Fruit fly (Drosophila melanogaster): ENCODE data around the gene mah.

The mah gene

DNA sequence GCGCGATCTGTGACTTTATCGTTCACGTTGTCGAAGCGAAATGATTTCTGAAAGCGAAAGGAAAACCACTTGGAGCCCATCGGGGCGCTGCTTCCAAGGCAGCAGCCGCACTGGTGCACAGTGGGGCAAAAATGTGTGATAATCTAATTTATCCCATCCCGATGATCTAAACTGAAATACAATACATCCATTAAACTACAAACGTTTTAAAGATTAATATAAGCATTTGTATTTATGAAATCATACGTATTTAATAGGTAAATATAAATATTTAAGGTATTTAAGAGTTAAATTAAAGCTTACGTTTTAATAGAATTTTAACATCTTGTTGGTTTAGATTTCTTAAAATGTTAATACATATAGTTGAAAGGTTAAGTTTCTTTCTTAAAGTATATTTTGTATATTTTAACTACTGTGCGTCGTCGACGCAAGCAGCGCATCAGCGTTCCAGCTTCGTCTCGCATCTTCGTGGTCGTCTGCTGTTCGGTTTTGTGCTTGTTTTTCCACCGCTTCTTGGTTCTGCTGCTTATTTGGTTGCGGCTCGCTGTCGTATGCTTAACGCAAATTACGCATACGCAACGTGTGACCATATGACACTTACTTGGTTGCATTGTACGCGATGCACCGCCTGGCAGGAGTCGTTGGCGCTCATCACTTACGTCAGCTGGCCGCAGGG, 41.3 kb upstream of the mah start, which contains the start of gene CG13643 (continued):
- TF ChIP-seq CG10979 (tag; optimal IDR thresholded peaks at IDR 0.05): peak; percentile 43
- TF ChIP-seq Side (GFP tag; optimal IDR thresholded peaks at IDR 0.05): no peak
- TF ChIP-seq chm (GFP tag; IDR thresholded peaks at IDR 0.05): no peak
- TF ChIP-seq CG15011 (GFP tag; optimal IDR thresholded peaks at IDR 0.05): no peak
- TF ChIP-seq Ets97D (GFP tag; optimal IDR thresholded peaks at IDR 0.05): no peak
- TF ChIP-seq Poxn (GFP tag; IDR thresholded peaks at IDR 0.05): no peak
- TF ChIP-seq hkb (optimal IDR thresholded peaks at IDR 0.05): no peak
- TF ChIP-seq hkb (GFP tag; IDR thresholded peaks at IDR 0.05): 0 out of 2 replicates have a peak, but pooled peaks have one; percentile 34
- no peak for TF ChIP-seq CG14441 (GFP tag; IDR thresholded peaks at IDR 0.05)
- no peak for TF ChIP-seq CG18599 (GFP tag; optimal IDR thresholded peaks at IDR 0.05)
- TF ChIP-seq insv (GFP tag; optimal IDR thresholded peaks at IDR 0.05): no peak
- no peak for TF ChIP-seq fru (optimal IDR thresholded peaks at IDR 0.05)
- no peak for TF ChIP-seq CG3407 (GFP tag; optimal IDR thresholded peaks at IDR 0.05)
- peak; percentile 55; the same call in 1 of the 2 replicates for TF ChIP-seq CG31441 (GFP tag; IDR thresholded peaks at IDR 0.05)
- TF ChIP-seq CG4360 (GFP tag; IDR thresholded peaks at IDR 0.05): no peak
- no peak for TF ChIP-seq Atf6 (GFP tag; IDR thresholded peaks at IDR 0.05)
- TF ChIP-seq slou (GFP tag; optimal IDR thresholded peaks at IDR 0.05): no peak
- no peak for TF ChIP-seq sd (tag; optimal IDR thresholded peaks at IDR 0.05)
- no peak for TF ChIP-seq jing (GFP tag; optimal IDR thresholded peaks at IDR 0.05)
- TF ChIP-seq Hmx (GFP tag; optimal IDR thresholded peaks at IDR 0.05): no peak
- TF ChIP-seq Dek (tag; optimal IDR thresholded peaks at IDR 0.05): no peak
- peak; percentile 60; the same call in 2 of the 3 replicates for TF ChIP-seq dysf (GFP tag; IDR thresholded peaks at IDR 0.05)
- TF ChIP-seq CG12391 (tag; optimal IDR thresholded peaks at IDR 0.05): peak; percentile 37
- TF ChIP-seq tio (GFP tag; optimal IDR thresholded peaks at IDR 0.05): no peak
- peak; percentile 52 for TF ChIP-seq lab (GFP tag; optimal IDR thresholded peaks at IDR 0.05)
- no peak for TF ChIP-seq zfh2 (GFP tag; optimal IDR thresholded peaks at IDR 0.05)
- no peak for TF ChIP-seq tup (GFP tag; optimal IDR thresholded peaks at IDR 0.05)
- no peak for TF ChIP-seq C15 (GFP tag; IDR thresholded peaks at IDR 0.05)
- TF ChIP-seq unpg (GFP tag; optimal IDR thresholded peaks at IDR 0.05): no peak
- no peak for TF ChIP-seq jigr1 (GFP tag; IDR thresholded peaks at IDR 0.05)
- TF ChIP-seq en (GFP tag; optimal IDR thresholded peaks at IDR 0.05): no peak
- no peak for TF ChIP-seq CG8478 (optimal IDR thresholded peaks at IDR 0.05)
- peak; percentile 15; the same call in 1 of the 2 replicates for TF ChIP-seq lmd (GFP tag; IDR thresholded peaks at IDR 0.05)
- TF ChIP-seq Mad (GFP tag; optimal IDR thresholded peaks at IDR 0.05): no peak
- TF ChIP-seq corto (GFP tag; optimal IDR thresholded peaks at IDR 0.05): no peak
- no peak for TF ChIP-seq Rfx (GFP tag; IDR thresholded peaks at IDR 0.05)
- no peak for TF ChIP-seq Sry-β (GFP tag; optimal IDR thresholded peaks at IDR 0.05)
- no peak for TF ChIP-seq Optix (GFP tag; IDR thresholded peaks at IDR 0.05)
- no peak for TF ChIP-seq CG14860 (GFP tag; IDR thresholded peaks at IDR 0.05; ENCODE audit: partially characterized antibody)
- TF ChIP-seq TFAM (GFP tag; optimal IDR thresholded peaks at IDR 0.05): no peak
- TF ChIP-seq Eip74EF (GFP tag; optimal IDR thresholded peaks at IDR 0.05): no peak
- no peak for TF ChIP-seq Max (GFP tag; optimal IDR thresholded peaks at IDR 0.05)
- TF ChIP-seq CG12299 (tag; optimal IDR thresholded peaks at IDR 0.05): no peak
- TF ChIP-seq CG34376 (GFP tag; optimal IDR thresholded peaks at IDR 0.05): no peak
- TF ChIP-seq vvl (GFP tag; IDR thresholded peaks at IDR 0.05): no peak
- no peak for TF ChIP-seq CG6272 (GFP tag; IDR thresholded peaks at IDR 0.05)
- no peak for TF ChIP-seq ci (GFP tag; IDR thresholded peaks at IDR 0.05)
- TF ChIP-seq CG7271 (tag; optimal IDR thresholded peaks at IDR 0.05): no peak
- no peak for TF ChIP-seq CG5180 (GFP tag; optimal IDR thresholded peaks at IDR 0.05)
- TF ChIP-seq disco-r (GFP tag; optimal IDR thresholded peaks at IDR 0.05): no peak
- no peak for TF ChIP-seq Antp (GFP tag; optimal IDR thresholded peaks at IDR 0.05)

Data from whole organism, embryonic.